Worm (Caenorhabditis elegans): Measurements from ENCODE around the gene T28C6.5.

- no peak for TF ChIP-seq ets-4 (tag; optimal IDR thresholded peaks at IDR 0.05)
- no peak for TF ChIP-seq ceh-45 (GFP tag; IDR thresholded peaks at IDR 0.05)
- no peak for TF ChIP-seq C08G9.2 (tag; optimal IDR thresholded peaks at IDR 0.05)
- TF ChIP-seq pqm-1 (tag; optimal IDR thresholded peaks at IDR 0.05): no peak
- TF ChIP-seq ceh-2 (tag; optimal IDR thresholded peaks at IDR 0.05): no peak
- no peak for TF ChIP-seq pha-4 (tag; optimal IDR thresholded peaks at IDR 0.05)
- no peak for TF ChIP-seq unc-55 (GFP tag; optimal IDR thresholded peaks at IDR 0.05)
- no peak for TF ChIP-seq ceh-34 (tag; optimal IDR thresholded peaks at IDR 0.05)
Observed at ce11 chrIV:8827500-8827899, 6.3 kb downstream of the T28C6.5 start, which contains the start of gene T28C6.7.

Measured in whole organism, late embryonic.